Fruit fly (Drosophila melanogaster) whole organism, larva: ENCODE data around the gene CG14543.

Experiments used
- noc ChIP-seq: fragments of 200-800 bp; sonication (Bioruptor generic); optimal IDR thresholded peaks from 3 replicates; lab custom pipeline; 2019; ENCODE audit warnings: missing biosample characterization, mild to moderate bottlenecking, missing genetic modification characterization, moderate library complexity

The CG14543 gene

dm6 chr3R:26020244-26021171 is 35.9 kb upstream of the CG14543 start:
- peak; percentile 22 for TF ChIP-seq noc

- TF ChIP-seq noc: peak; percentile 88
Observed at dm6 chr3R:26021195-26021914, 35.1 kb upstream of the CG14543 start.

dm6 chr3R:26023252-26023651 is 33.2 kb upstream of the CG14543 start:
- TF ChIP-seq noc: no peak

dm6 chr3R:26024596-26025213 is 31.7 kb upstream of the CG14543 start:
- TF ChIP-seq noc: no peak

- TF ChIP-seq noc: no peak
Observed at dm6 chr3R:26026631-26027274, 29.7 kb upstream of the CG14543 start.

dm6 chr3R:26027903-26028302 is 28.5 kb upstream of the CG14543 start:
- TF ChIP-seq noc: no peak

dm6 chr3R:26030562-26030961 is 25.9 kb upstream of the CG14543 start:
- no peak for TF ChIP-seq noc

dm6 chr3R:26031968-26032610 is 24.3 kb upstream of the CG14543 start:
- no peak for TF ChIP-seq noc

- TF ChIP-seq noc: no peak
Observed at dm6 chr3R:26032611-26033001, 23.8 kb upstream of the CG14543 start.

- TF ChIP-seq noc: no peak
Observed at dm6 chr3R:26034643-26035368, 21.6 kb upstream of the CG14543 start.

dm6 chr3R:26035369-26035656 is 21.1 kb upstream of the CG14543 start:
- no peak for TF ChIP-seq noc

- TF ChIP-seq noc: peak; percentile 13
Observed at dm6 chr3R:26036153-26037144, 20.0 kb upstream of the CG14543 start.

- no peak for TF ChIP-seq noc
Observed at dm6 chr3R:26037899-26038298, 18.5 kb upstream of the CG14543 start.

dm6 chr3R:26039793-26040335 is 16.6 kb upstream of the CG14543 start:
- no peak for TF ChIP-seq noc
